Fruit fly (Drosophila melanogaster) whole organism, embryonic: ENCODE results near the gene Pex3.

ENCODE experiments used
- CG11456 ChIP-seq: fragments of 200-800 bp; sonication (Bioruptor generic); IDR thresholded peaks from 3 replicates; pipeline ENCODE4 v1.3.6; 2022; ENCODE audit warnings: missing biosample characterization, missing genetic modification characterization
- CG11560 ChIP-seq: fragments of 200-800 bp; sonication (Bioruptor generic); IDR thresholded peaks from 3 replicates; pipeline ENCODE4 v1.3.6; 2022; ENCODE audit warnings: missing biosample characterization, missing genetic modification characterization
- CG12219 ChIP-seq: fragments of 200-800 bp; sonication (Bioruptor generic); optimal IDR thresholded peaks from 3 replicates; lab custom pipeline; 2018; ENCODE audit warnings: missing biosample characterization, mild to moderate bottlenecking, missing genetic modification characterization
- CG15601 ChIP-seq: fragments of 200-800 bp; sonication (Bioruptor generic); optimal IDR thresholded peaks from 3 replicates; lab custom pipeline; 2019; ENCODE audit warnings: missing biosample characterization, mild to moderate bottlenecking, missing genetic modification characterization, moderate library complexity
- CG16813 ChIP-seq: fragments of 200-800 bp; sonication (Bioruptor generic); IDR thresholded peaks from 3 replicates; pipeline ENCODE4 v1.3.6; 2022; ENCODE audit warnings: missing biosample characterization, missing genetic modification characterization; ENCODE audit not compliant: partially characterized antibody
- CG17359 ChIP-seq: fragments of 200-800 bp; sonication (Bioruptor generic); optimal IDR thresholded peaks from 3 replicates; lab custom pipeline; 2018; ENCODE audit warnings: missing biosample characterization, mild to moderate bottlenecking, missing genetic modification characterization, moderate library complexity
- CG30431 ChIP-seq: fragments of 200-800 bp; sonication (Bioruptor generic); optimal IDR thresholded peaks from 2 replicates; lab custom pipeline; 2017; ENCODE audit warnings: missing biosample characterization, missing genetic modification characterization
- CG32772 ChIP-seq: fragments of 200-800 bp; sonication (Bioruptor generic); IDR thresholded peaks from 2 replicates; pipeline ENCODE4 v1.3.6; 2022; ENCODE audit warnings: missing biosample characterization, missing genetic modification characterization
- CG3847 ChIP-seq: fragments of 200-800 bp; sonication (Bioruptor generic); IDR thresholded peaks from 2 replicates; pipeline ENCODE4 v1.3.6; 2022; ENCODE audit warnings: missing biosample characterization, missing genetic modification characterization
- CG42726 ChIP-seq: fragments of 200-800 bp; sonication (Bioruptor generic); IDR thresholded peaks from 2 replicates; pipeline ENCODE4 v1.3.6; 2022; ENCODE audit warnings: missing biosample characterization, missing genetic modification characterization; ENCODE audit not compliant: partially characterized antibody
- CG6272 ChIP-seq: fragments of 200-800 bp; sonication (Bioruptor generic); IDR thresholded peaks from 2 replicates; pipeline ENCODE4 v1.3.6; 2022; ENCODE audit warnings: missing biosample characterization, missing genetic modification characterization
- CG6765 ChIP-seq: fragments of 200-800 bp; sonication (Bioruptor generic); optimal IDR thresholded peaks from 3 replicates; lab custom pipeline; 2017; ENCODE audit warnings: missing biosample characterization, mild to moderate bottlenecking, missing genetic modification characterization
- CG7372 ChIP-seq: fragments of 200-800 bp; sonication (Bioruptor generic); IDR thresholded peaks from 2 replicates; pipeline ENCODE4 v1.3.6; 2022; ENCODE audit warnings: missing biosample characterization, missing genetic modification characterization
- CG9437 ChIP-seq: fragments of 200-800 bp; sonication (Bioruptor generic); optimal IDR thresholded peaks from 2 replicates; lab custom pipeline; 2018; ENCODE audit warnings: missing biosample characterization, mild to moderate bottlenecking, missing genetic modification characterization
- CG9797 ChIP-seq: fragments of 200-800 bp; sonication (Bioruptor generic); optimal IDR thresholded peaks from 3 replicates; lab custom pipeline; 2018; ENCODE audit warnings: missing biosample characterization, mild to moderate bottlenecking, missing genetic modification characterization
- CoRest ChIP-seq: fragments of 200-800 bp; sonication (Bioruptor generic); optimal IDR thresholded peaks from 3 replicates; lab custom pipeline; 2018; ENCODE audit warnings: missing biosample characterization, mild to moderate bottlenecking, missing genetic modification characterization, moderate library complexity
- Dad ChIP-seq: fragments of 200-800 bp; sonication (Bioruptor generic); optimal IDR thresholded peaks from 3 replicates; lab custom pipeline; 2016; ENCODE audit warnings: missing biosample characterization, missing genetic modification characterization
- Doc2 ChIP-seq: fragments of 200-800 bp; sonication (Bioruptor generic); IDR thresholded peaks from 2 replicates; pipeline ENCODE4 v1.3.6; 2022; ENCODE audit warnings: missing biosample characterization, missing genetic modification characterization
- Dref ChIP-seq: fragments of 200-800 bp; sonication (Bioruptor generic); IDR thresholded peaks from 2 replicates; pipeline ENCODE4 v1.3.6; 2022; ENCODE audit warnings: missing biosample characterization, missing genetic modification characterization
- E2f1 ChIP-seq: fragments of 200-800 bp; sonication (Bioruptor generic); IDR thresholded peaks from 2 replicates; pipeline ENCODE4 v1.3.6; 2022; ENCODE audit warnings: missing biosample characterization, missing genetic modification characterization
- ERR ChIP-seq: fragments of 200-800 bp; sonication (Bioruptor generic); optimal IDR thresholded peaks from 2 replicates; lab custom pipeline; 2016; ENCODE audit warnings: missing biosample characterization, missing genetic modification characterization
- Ets97D ChIP-seq: fragments of 200-800 bp; sonication (Bioruptor generic); optimal IDR thresholded peaks from 3 replicates; lab custom pipeline; 2016; ENCODE audit warnings: missing biosample characterization, missing genetic modification characterization
- H2.0 ChIP-seq: fragments of 200-800 bp; sonication (Bioruptor generic); IDR thresholded peaks from 2 replicates; pipeline ENCODE4 v1.3.6; 2022; ENCODE audit warnings: missing biosample characterization, missing genetic modification characterization
- Jarid2 ChIP-seq: fragments of 200-800 bp; sonication (Bioruptor generic); optimal IDR thresholded peaks from 3 replicates; lab custom pipeline; 2017; ENCODE audit warnings: mild to moderate bottlenecking, missing biosample characterization, missing genetic modification reagents, missing genetic modification characterization
- Lpt ChIP-seq: fragments of >200 bp; optimal IDR thresholded peaks from 2 replicates; lab custom pipeline; 2018; ENCODE audit warnings: missing biosample characterization, missing genetic modification characterization
- MESR4 ChIP-seq: fragments of 200-800 bp; sonication (Bioruptor generic); optimal IDR thresholded peaks from 2 replicates; lab custom pipeline; 2018; ENCODE audit warnings: missing biosample characterization, mild to moderate bottlenecking, missing genetic modification characterization, moderate library complexity
- Meics ChIP-seq: fragments of 200-800 bp; sonication (Bioruptor generic); optimal IDR thresholded peaks from 2 replicates; lab custom pipeline; 2017; ENCODE audit warnings: missing biosample characterization, mild to moderate bottlenecking, missing genetic modification characterization
- NC2α ChIP-seq: fragments of 200-800 bp; sonication (Bioruptor generic); optimal IDR thresholded peaks from 2 replicates; lab custom pipeline; 2016; ENCODE audit warnings: missing biosample characterization, missing genetic modification characterization
- PHDP ChIP-seq: fragments of 200-800 bp; sonication (Bioruptor generic); optimal IDR thresholded peaks from 3 replicates; lab custom pipeline; 2018; ENCODE audit warnings: missing biosample characterization, mild to moderate bottlenecking, missing genetic modification characterization, moderate library complexity
- Sin3A ChIP-seq: fragments of >200 bp; optimal IDR thresholded peaks from 2 replicates; lab custom pipeline; 2018
- Six4 ChIP-seq: fragments of 200-800 bp; sonication (Bioruptor generic); optimal IDR thresholded peaks from 2 replicates; lab custom pipeline; 2016; ENCODE audit warnings: missing biosample characterization, missing genetic modification characterization
- TFAM ChIP-seq: fragments of 200-800 bp; sonication (Bioruptor generic); optimal IDR thresholded peaks from 2 replicates; lab custom pipeline; 2017; ENCODE audit warnings: missing biosample characterization, missing genetic modification characterization, inconsistent platforms
- Xbp1 ChIP-seq: fragments of 200-800 bp; sonication (Bioruptor generic); optimal IDR thresholded peaks from 3 replicates; lab custom pipeline; 2016; ENCODE audit warnings: missing biosample characterization, mild to moderate bottlenecking, missing genetic modification characterization
- ac ChIP-seq: fragments of 200-800 bp; sonication (Bioruptor generic); optimal IDR thresholded peaks from 3 replicates; lab custom pipeline; 2017; ENCODE audit warnings: missing biosample characterization, mild to moderate bottlenecking, missing genetic modification characterization
- da ChIP-seq: fragments of 200-800 bp; sonication (Bioruptor generic); optimal IDR thresholded peaks from 2 replicates; lab custom pipeline; 2016; ENCODE audit warnings: missing biosample characterization, missing genetic modification characterization
- en ChIP-seq: fragments of 200-800 bp; sonication (Bioruptor generic); optimal IDR thresholded peaks from 2 replicates; lab custom pipeline; 2016; ENCODE audit warnings: missing biosample characterization, missing genetic modification characterization
- eve ChIP-seq, 2 experiments: fragments of >200 bp; optimal IDR thresholded peaks; 2 replicates each; lab custom pipeline; 2017; ENCODE audit warnings: missing biosample characterization in 2 of 2, missing genetic modification characterization in 2 of 2
- fd102C ChIP-seq: fragments of 200-800 bp; sonication (Bioruptor generic); optimal IDR thresholded peaks from 2 replicates; lab custom pipeline; 2018; ENCODE audit warnings: missing biosample characterization, mild to moderate bottlenecking, missing genetic modification characterization, moderate library complexity
- gcm2 ChIP-seq: fragments of 200-800 bp; sonication (Bioruptor generic); optimal IDR thresholded peaks from 2 replicates; lab custom pipeline; 2016; ENCODE audit warnings: missing biosample characterization, missing genetic modification characterization
- hbn ChIP-seq: fragments of 200-800 bp; sonication (Bioruptor generic); IDR thresholded peaks from 2 replicates; pipeline ENCODE4 v1.3.6; 2022; ENCODE audit warnings: missing biosample characterization, missing genetic modification characterization; ENCODE audit not compliant: partially characterized antibody
- ind ChIP-seq: fragments of 200-800 bp; sonication (Bioruptor generic); optimal IDR thresholded peaks from 3 replicates; lab custom pipeline; 2016; ENCODE audit warnings: missing biosample characterization, missing genetic modification characterization
- insv ChIP-seq, 2 experiments: fragments of 200-800 bp; sonication (Bioruptor generic); optimal IDR thresholded peaks; 3 replicates each; lab custom pipeline; 2016 to 2018; ENCODE audit warnings: missing biosample characterization in 2 of 2, missing genetic modification characterization in 2 of 2
- kay ChIP-seq: fragments of 200-800 bp; sonication (Bioruptor generic); optimal IDR thresholded peaks from 2 replicates; lab custom pipeline; 2016; ENCODE audit warnings: missing biosample characterization, missing genetic modification characterization
- knrl ChIP-seq: fragments of 200-800 bp; sonication (Bioruptor generic); IDR thresholded peaks from 3 replicates; pipeline ENCODE4 v1.3.6; 2022; ENCODE audit warnings: missing biosample characterization, missing genetic modification characterization; ENCODE audit not compliant: partially characterized antibody
- lilli ChIP-seq: fragments of 200-800 bp; sonication (Bioruptor generic); optimal IDR thresholded peaks from 3 replicates; lab custom pipeline; 2016; ENCODE audit warnings: missing biosample characterization, missing genetic modification characterization
- p53 ChIP-seq: fragments of 200-800 bp; sonication (Bioruptor generic); optimal IDR thresholded peaks from 2 replicates; lab custom pipeline; 2016; ENCODE audit warnings: missing biosample characterization, missing genetic modification characterization
- repo ChIP-seq: fragments of 200-800 bp; sonication (Bioruptor generic); optimal IDR thresholded peaks from 2 replicates; lab custom pipeline; 2016; ENCODE audit warnings: missing biosample characterization, missing genetic modification characterization
- trh ChIP-seq: fragments of 200-800 bp; sonication (Bioruptor generic); optimal IDR thresholded peaks from 2 replicates; lab custom pipeline; 2016; ENCODE audit warnings: missing biosample characterization, missing genetic modification characterization
- zen2 ChIP-seq: fragments of 200-800 bp; sonication (Bioruptor generic); IDR thresholded peaks from 3 replicates; pipeline ENCODE4 v1.3.6; 2022; ENCODE audit warnings: missing biosample characterization, missing genetic modification characterization; ENCODE audit not compliant: partially characterized antibody
- zf30C ChIP-seq: fragments of 200-800 bp; sonication (Bioruptor generic); optimal IDR thresholded peaks from 3 replicates; lab custom pipeline; 2018; ENCODE audit warnings: missing biosample characterization, mild to moderate bottlenecking, missing genetic modification characterization

Pex3 gene

DNA sequence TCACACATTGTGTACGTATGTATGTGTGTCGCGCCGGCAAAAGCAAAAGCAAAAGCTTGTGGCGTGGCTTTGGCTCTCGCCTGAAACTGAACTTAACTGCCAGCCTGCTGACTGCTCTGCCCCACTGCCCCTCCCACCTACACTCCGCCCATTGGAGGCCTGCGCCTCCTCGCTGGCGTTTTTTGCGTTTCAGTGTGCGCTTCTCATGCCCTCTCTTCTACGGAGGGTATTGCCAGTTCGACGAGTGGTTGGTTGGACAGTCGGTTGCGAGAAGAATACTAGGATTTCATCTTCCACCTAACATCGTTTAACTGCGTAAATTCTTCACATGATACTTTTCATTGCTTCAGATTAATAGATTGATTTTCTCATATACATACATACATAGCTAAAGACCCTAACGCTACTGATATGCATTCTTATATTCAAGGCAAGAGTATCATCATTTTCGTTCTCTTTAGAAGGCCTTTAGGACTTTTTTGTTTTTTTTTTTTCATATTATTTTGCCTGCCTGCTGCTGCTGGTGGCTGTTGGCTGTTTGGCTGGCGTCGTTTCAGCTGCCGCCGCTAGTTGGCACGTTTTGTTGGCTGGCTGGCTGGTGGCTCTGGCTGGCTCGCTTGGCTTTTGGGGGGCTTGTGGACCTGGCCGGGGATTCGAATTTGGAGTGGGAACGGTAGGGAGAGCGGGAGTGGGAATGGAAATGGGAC is 39.2 kb upstream of the Pex3 start (continued):
- TF ChIP-seq CG16813 (GFP tag; lab: Robert Waterston, UW) = no peak
- no peak for TF ChIP-seq gcm2 (GFP tag; lab: Kevin White, UChicago)
- TF ChIP-seq Jarid2 (GFP tag; lab: Kevin White, UChicago) = no peak
- no peak for TF ChIP-seq kay (GFP tag; lab: Kevin White, UChicago)
- peak; percentile 2 for TF ChIP-seq Ets97D (GFP tag; lab: Kevin White, UChicago)
- TF ChIP-seq ERR = no peak
- TF ChIP-seq CG7372 (GFP tag; lab: Robert Waterston, UW) = peak; percentile 43; the same call in 1 of the 2 replicates
- TF ChIP-seq NC2α (GFP tag; lab: Kevin White, UChicago) = no peak
- no peak for TF ChIP-seq CG6765
- peak; percentile 72 for TF ChIP-seq CoRest (tag; lab: Kevin White, UChicago)
- TF ChIP-seq Dad (GFP tag; lab: Kevin White, UChicago) = peak; percentile 35
- TF ChIP-seq da (GFP tag; lab: Kevin White, UChicago) = no peak
- TF ChIP-seq CG11560 = peak; percentile 45; the same call in 1 of the 3 replicates
- no peak for TF ChIP-seq TFAM (GFP tag; lab: Kevin White, UChicago)
- TF ChIP-seq MESR4 (GFP tag; lab: Kevin White, UChicago) = no peak
- no peak; the same call in 2 of the 3 replicates for TF ChIP-seq CG11456 (GFP tag; lab: Robert Waterston, UW)
- TF ChIP-seq E2f1 (GFP tag; lab: Robert Waterston, UW) = 0 out of 2 replicates have a peak, but pooled peaks have one; percentile 16
- TF ChIP-seq lilli (GFP tag; lab: Kevin White, UChicago) = peak; percentile 85
- TF ChIP-seq repo (GFP tag; lab: Kevin White, UChicago) = peak; percentile 5
- peak; percentile 71 for TF ChIP-seq CG32772 (GFP tag; lab: Robert Waterston, UW)
- peak; percentile 28 for TF ChIP-seq CG30431 (GFP tag; lab: Kevin White, UChicago)
- peak; percentile 54 for TF ChIP-seq Meics (GFP tag; lab: Kevin White, UChicago)
- TF ChIP-seq p53 (GFP tag; lab: Kevin White, UChicago) = no peak
- peak; percentile 62 for TF ChIP-seq CG3847 (GFP tag; lab: Robert Waterston, UW)
- TF ChIP-seq ac (GFP tag; lab: Kevin White, UChicago) = no peak
- TF ChIP-seq zf30C (GFP tag; lab: Kevin White, UChicago) = no peak
- TF ChIP-seq Doc2 (GFP tag; lab: Robert Waterston, UW) = no peak
- no peak for TF ChIP-seq eve (GFP tag; optimal IDR thresholded peaks at IDR 0.05; lab: Kevin White, UChicago)
- TF ChIP-seq PHDP = peak; percentile 60
- TF ChIP-seq knrl (GFP tag; lab: Robert Waterston, UW) = no peak
- no peak for TF ChIP-seq Lpt (GFP tag; lab: Kevin White, UChicago)
- TF ChIP-seq Xbp1 = peak; percentile 56
- peak; percentile 39 for TF ChIP-seq ind (GFP tag; lab: Kevin White, UChicago)
- no peak for TF ChIP-seq CG42726 (GFP tag; lab: Robert Waterston, UW)
- TF ChIP-seq Six4 = no peak
- peak; percentile 33 for TF ChIP-seq CG12219 (GFP tag; lab: Kevin White, UChicago)
- peak; percentile 2 for TF ChIP-seq en (GFP tag; lab: Kevin White, UChicago)
- peak; percentile 30 for TF ChIP-seq trh (GFP tag; lab: Kevin White, UChicago)
- peak; percentile 19; the same call in 1 of the 2 replicates for TF ChIP-seq H2.0
- no peak; the same call in 1 of the 2 replicates for TF ChIP-seq hbn (GFP tag; lab: Robert Waterston, UW)
- TF ChIP-seq CG6272 (GFP tag; lab: Robert Waterston, UW) = no peak
- no peak for TF ChIP-seq fd102C (GFP tag; lab: Kevin White, UChicago)
- no peak for TF ChIP-seq insv (GFP tag; optimal IDR thresholded peaks at IDR 0.05; lab: Kevin White, UChicago)
- no peak for TF ChIP-seq Sin3A
- no peak for TF ChIP-seq Dref (GFP tag; lab: Robert Waterston, UW)
- TF ChIP-seq CG17359 (tag; lab: Kevin White, UChicago) = peak; percentile 50
- TF ChIP-seq CG15601 (tag; lab: Kevin White, UChicago) = no peak
- peak; percentile 32 for TF ChIP-seq CG9437
- no peak for TF ChIP-seq CG9797 (GFP tag; lab: Kevin White, UChicago)
- TF ChIP-seq zen2 (GFP tag; lab: Robert Waterston, UW) = no peak
